Fruit fly (Drosophila melanogaster) whole organism, embryonic: ENCODE results near the gene CG15742.

Source experiments
- CG3838 ChIP-seq: fragments of 200-800 bp; sonication (Bioruptor generic); optimal IDR thresholded peaks from 3 replicates; lab custom pipeline; 2016; ENCODE audit warnings: missing biosample characterization, missing genetic modification characterization
- CG7928 ChIP-seq: fragments of 200-800 bp; sonication (Bioruptor generic); optimal IDR thresholded peaks from 2 replicates; lab custom pipeline; 2017; ENCODE audit warnings: missing biosample characterization, mild to moderate bottlenecking, missing genetic modification characterization
- CG9932 ChIP-seq: fragments of 200-800 bp; sonication (Bioruptor generic); IDR thresholded peaks from 2 replicates; pipeline ENCODE4 v1.3.6; 2022; ENCODE audit warnings: missing biosample characterization, missing genetic modification characterization

- no peak for TF ChIP-seq CG9932 (GFP tag; lab: Robert Waterston, UW)
- TF ChIP-seq CG7928 = no peak
- no peak for TF ChIP-seq CG3838
Measured at dm6 chrX:13283940-13284547, 25.7 kb upstream of the CG15742 start.
